Fruit fly (Drosophila melanogaster) whole organism, embryonic: ENCODE data around the gene mRpS7.

ENCODE experiments used
- Ada2b ChIP-seq: fragments of 200-800 bp; sonication (Bioruptor generic); IDR thresholded peaks from 2 replicates; pipeline ENCODE4 v1.3.6; 2022; ENCODE audit warnings: missing biosample characterization, missing genetic modification characterization
- Atf3 ChIP-seq: fragments of 200-800 bp; sonication (Bioruptor generic); optimal IDR thresholded peaks from 3 replicates; lab custom pipeline; 2016; ENCODE audit warnings: missing biosample characterization, missing genetic modification characterization
- Bgb ChIP-seq: fragments of 200-800 bp; sonication (Bioruptor generic); IDR thresholded peaks from 2 replicates; pipeline ENCODE4 v1.3.6; 2022; ENCODE audit warnings: missing biosample characterization, missing genetic modification characterization; ENCODE audit not compliant: partially characterized antibody
- CG10366 ChIP-seq: fragments of 200-800 bp; sonication (Bioruptor generic); IDR thresholded peaks from 2 replicates; pipeline ENCODE4 v1.3.6; 2022; ENCODE audit warnings: missing biosample characterization, missing genetic modification characterization
- CG11560 ChIP-seq: fragments of 200-800 bp; sonication (Bioruptor generic); IDR thresholded peaks from 3 replicates; pipeline ENCODE4 v1.3.6; 2022; ENCODE audit warnings: missing biosample characterization, missing genetic modification characterization
- CG12236 ChIP-seq: fragments of 200-800 bp; sonication (Bioruptor generic); optimal IDR thresholded peaks from 2 replicates; lab custom pipeline; 2016; ENCODE audit warnings: missing biosample characterization, missing genetic modification characterization
- CG13624 ChIP-seq: fragments of 200-800 bp; sonication (Bioruptor generic); optimal IDR thresholded peaks from 2 replicates; lab custom pipeline; 2016; ENCODE audit warnings: missing biosample characterization, missing genetic modification characterization
- CG13894 ChIP-seq: fragments of 200-800 bp; sonication (Bioruptor generic); optimal IDR thresholded peaks from 3 replicates; lab custom pipeline; 2018; ENCODE audit warnings: missing biosample characterization, mild to moderate bottlenecking, missing genetic modification characterization, moderate library complexity
- CG15269 ChIP-seq: fragments of 200-800 bp; sonication (Bioruptor generic); optimal IDR thresholded peaks from 2 replicates; lab custom pipeline; 2018; ENCODE audit warnings: missing biosample characterization, mild to moderate bottlenecking, missing genetic modification characterization, moderate library complexity
- CG1529 ChIP-seq: fragments of 200-800 bp; sonication (Bioruptor generic); optimal IDR thresholded peaks from 3 replicates; lab custom pipeline; 2018; ENCODE audit warnings: missing biosample characterization, missing genetic modification characterization
- CG18262 ChIP-seq: fragments of 200-800 bp; optimal IDR thresholded peaks from 3 replicates; lab custom pipeline; 2019; ENCODE audit warnings: missing biosample characterization, mild to moderate bottlenecking, missing genetic modification characterization, moderate library complexity
- CG2712 ChIP-seq: fragments of 200-800 bp; optimal IDR thresholded peaks from 3 replicates; lab custom pipeline; 2019; ENCODE audit warnings: missing biosample characterization, mild to moderate bottlenecking, missing genetic modification characterization, moderate library complexity
- CG30431 ChIP-seq: fragments of 200-800 bp; sonication (Bioruptor generic); optimal IDR thresholded peaks from 2 replicates; lab custom pipeline; 2017; ENCODE audit warnings: missing biosample characterization, missing genetic modification characterization
- CG31365 ChIP-seq: fragments of 200-800 bp; sonication (Bioruptor generic); optimal IDR thresholded peaks from 2 replicates; lab custom pipeline; 2018; ENCODE audit warnings: missing biosample characterization, mild to moderate bottlenecking, missing genetic modification characterization
- CG34224 ChIP-seq: fragments of 200-800 bp; sonication (Bioruptor generic); IDR thresholded peaks from 3 replicates; pipeline ENCODE4 v1.3.6; 2022; ENCODE audit warnings: missing biosample characterization, missing genetic modification characterization; ENCODE audit not compliant: partially characterized antibody
- CG4424 ChIP-seq: fragments of 200-800 bp; sonication (Bioruptor generic); optimal IDR thresholded peaks from 3 replicates; lab custom pipeline; 2016; ENCODE audit warnings: missing biosample characterization, missing genetic modification characterization
- CG5180 ChIP-seq: fragments of 200-800 bp; sonication (Bioruptor generic); optimal IDR thresholded peaks from 3 replicates; lab custom pipeline; 2017; ENCODE audit warnings: missing biosample characterization, missing genetic modification characterization, mild to moderate bottlenecking, moderate library complexity, missing genetic modification reagents
- CG6272 ChIP-seq: fragments of 200-800 bp; sonication (Bioruptor generic); IDR thresholded peaks from 2 replicates; pipeline ENCODE4 v1.3.6; 2022; ENCODE audit warnings: missing biosample characterization, missing genetic modification characterization
- CG7372 ChIP-seq: fragments of 200-800 bp; sonication (Bioruptor generic); IDR thresholded peaks from 2 replicates; pipeline ENCODE4 v1.3.6; 2022; ENCODE audit warnings: missing biosample characterization, missing genetic modification characterization
- CG8089 ChIP-seq: fragments of 200-800 bp; sonication (Bioruptor generic); optimal IDR thresholded peaks from 3 replicates; lab custom pipeline; 2016; ENCODE audit warnings: missing biosample characterization, missing genetic modification characterization
- CG9932 ChIP-seq: fragments of 200-800 bp; sonication (Bioruptor generic); IDR thresholded peaks from 2 replicates; pipeline ENCODE4 v1.3.6; 2022; ENCODE audit warnings: missing biosample characterization, missing genetic modification characterization
- CTCF ChIP-seq: fragments of 200-800 bp; sonication (Bioruptor generic); optimal IDR thresholded peaks from 2 replicates; lab custom pipeline; 2017; ENCODE audit warnings: missing biosample characterization, mild to moderate bottlenecking, missing genetic modification characterization, moderate library complexity
- D19A ChIP-seq: fragments of 200-800 bp; optimal IDR thresholded peaks from 3 replicates; lab custom pipeline; 2019; ENCODE audit warnings: missing biosample characterization, mild to moderate bottlenecking, missing genetic modification characterization, moderate library complexity
- Dip2 ChIP-seq: fragments of 200-800 bp; sonication (Bioruptor generic); IDR thresholded peaks from 2 replicates; pipeline ENCODE4 v1.3.6; 2022; ENCODE audit warnings: missing biosample characterization, missing genetic modification characterization
- Dp ChIP-seq: fragments of 200-800 bp; sonication (Bioruptor generic); optimal IDR thresholded peaks from 2 replicates; lab custom pipeline; 2018; ENCODE audit warnings: missing biosample characterization, mild to moderate bottlenecking, missing genetic modification characterization, moderate library complexity
- ERR ChIP-seq: fragments of 200-800 bp; sonication (Bioruptor generic); optimal IDR thresholded peaks from 2 replicates; lab custom pipeline; 2016; ENCODE audit warnings: missing biosample characterization, missing genetic modification characterization
- GATAe ChIP-seq: fragments of 200-800 bp; sonication (Bioruptor generic); conservative IDR thresholded peaks from 2 replicates; pipeline ENCODE4 v1.3.6; 2022; ENCODE audit warnings: missing biosample characterization, missing genetic modification characterization
- Gsc ChIP-seq: fragments of 200-800 bp; sonication (Bioruptor generic); IDR thresholded peaks from 2 replicates; pipeline ENCODE4 v1.3.6; 2022; ENCODE audit warnings: missing biosample characterization, missing genetic modification characterization
- HHEX ChIP-seq: fragments of 200-800 bp; sonication (Bioruptor generic); optimal IDR thresholded peaks from 3 replicates; lab custom pipeline; 2017; ENCODE audit warnings: missing biosample characterization, mild to moderate bottlenecking, missing genetic modification characterization, missing genetic modification reagents
- HLHmδ ChIP-seq: fragments of 200-800 bp; sonication (Bioruptor generic); optimal IDR thresholded peaks from 2 replicates; lab custom pipeline; 2018; ENCODE audit warnings: missing biosample characterization, mild to moderate bottlenecking, missing genetic modification characterization, moderate library complexity
- MBD-R2 ChIP-seq: fragments of 200-800 bp; sonication (Bioruptor generic); IDR thresholded peaks from 2 replicates; pipeline ENCODE4 v1.3.6; 2022; ENCODE audit warnings: missing biosample characterization, missing genetic modification characterization
- NFAT ChIP-seq: fragments of 200-800 bp; sonication (Bioruptor generic); IDR thresholded peaks from 2 replicates; pipeline ENCODE4 v1.3.6; 2022; ENCODE audit warnings: missing biosample characterization, missing genetic modification characterization
- Ravus ChIP-seq: fragments of 200-800 bp; sonication (Bioruptor generic); IDR thresholded peaks from 2 replicates; pipeline ENCODE4 v1.3.6; 2022; ENCODE audit warnings: missing biosample characterization, missing genetic modification characterization
- Spps ChIP-seq: fragments of 200-800 bp; sonication (Bioruptor generic); optimal IDR thresholded peaks from 2 replicates; lab custom pipeline; 2018; ENCODE audit warnings: missing biosample characterization, mild to moderate bottlenecking, missing genetic modification characterization
- amos ChIP-seq: fragments of 200-800 bp; sonication (Bioruptor generic); IDR thresholded peaks from 2 replicates; pipeline ENCODE4 v1.3.6; 2022; ENCODE audit warnings: missing biosample characterization, missing genetic modification characterization; ENCODE audit not compliant: partially characterized antibody
- bigmax ChIP-seq: fragments of 200-800 bp; sonication (Bioruptor generic); optimal IDR thresholded peaks from 2 replicates; lab custom pipeline; 2018; ENCODE audit warnings: missing biosample characterization, mild to moderate bottlenecking, missing genetic modification characterization
- crc ChIP-seq: fragments of 200-800 bp; sonication (Bioruptor generic); optimal IDR thresholded peaks from 2 replicates; lab custom pipeline; 2016; ENCODE audit warnings: missing biosample characterization, missing genetic modification characterization
- dimm ChIP-seq: fragments of 200-800 bp; sonication (Bioruptor generic); IDR thresholded peaks from 2 replicates; pipeline ENCODE4 v1.3.6; 2022; ENCODE audit warnings: missing biosample characterization, missing genetic modification characterization
- ham ChIP-seq: fragments of 200-800 bp; sonication (Bioruptor generic); IDR thresholded peaks from 2 replicates; pipeline ENCODE4 v1.3.6; 2022; ENCODE audit warnings: missing biosample characterization, missing genetic modification characterization
- hb ChIP-seq: fragments of 200-800 bp; sonication (Bioruptor generic); IDR thresholded peaks from 3 replicates; pipeline ENCODE4 v1.3.6; 2022; ENCODE audit warnings: missing biosample characterization, missing genetic modification characterization; ENCODE audit not compliant: partially characterized antibody
- lab ChIP-seq: fragments of 200-800 bp; sonication (Bioruptor generic); optimal IDR thresholded peaks from 3 replicates; lab custom pipeline; 2017; ENCODE audit warnings: missing biosample characterization, missing genetic modification characterization, mild to moderate bottlenecking, moderate library complexity, missing genetic modification reagents
- mam ChIP-seq: fragments of 200-800 bp; sonication (Bioruptor generic); optimal IDR thresholded peaks from 3 replicates; lab custom pipeline; 2016; ENCODE audit warnings: missing biosample characterization, missing genetic modification characterization
- org-1 ChIP-seq: fragments of 200-800 bp; sonication (Bioruptor generic); optimal IDR thresholded peaks from 2 replicates; lab custom pipeline; 2017; ENCODE audit warnings: missing biosample characterization, missing genetic modification characterization
- pum ChIP-seq: fragments of 200-800 bp; sonication (Bioruptor generic); optimal IDR thresholded peaks from 2 replicates; lab custom pipeline; 2016; ENCODE audit warnings: missing biosample characterization, missing genetic modification characterization
- ranshi ChIP-seq: fragments of 200-800 bp; sonication (Bioruptor generic); IDR thresholded peaks from 2 replicates; pipeline ENCODE4 v1.3.6; 2022; ENCODE audit warnings: missing biosample characterization, missing genetic modification characterization
- row ChIP-seq: fragments of 200-800 bp; sonication (Bioruptor generic); IDR thresholded peaks from 3 replicates; pipeline ENCODE4 v1.3.6; 2022; ENCODE audit warnings: missing biosample characterization, missing genetic modification characterization
- sr ChIP-seq: fragments of 200-800 bp; sonication (Bioruptor generic); IDR thresholded peaks from 3 replicates; pipeline ENCODE4 v1.3.6; 2022; ENCODE audit warnings: missing biosample characterization, missing genetic modification characterization
- stwl ChIP-seq: fragments of 200-800 bp; sonication (Bioruptor generic); optimal IDR thresholded peaks from 3 replicates; lab custom pipeline; 2018; ENCODE audit warnings: missing biosample characterization, mild to moderate bottlenecking, missing genetic modification characterization, moderate library complexity
- tap ChIP-seq: fragments of 200-800 bp; optimal IDR thresholded peaks from 3 replicates; lab custom pipeline; 2019; ENCODE audit warnings: missing biosample characterization, mild to moderate bottlenecking, missing genetic modification characterization, moderate library complexity
- trh ChIP-seq: fragments of 200-800 bp; sonication (Bioruptor generic); optimal IDR thresholded peaks from 2 replicates; lab custom pipeline; 2016; ENCODE audit warnings: missing biosample characterization, missing genetic modification characterization
- wek ChIP-seq: fragments of 200-800 bp; sonication (Bioruptor generic); optimal IDR thresholded peaks from 3 replicates; lab custom pipeline; 2018; ENCODE audit warnings: missing biosample characterization, mild to moderate bottlenecking, missing genetic modification characterization, moderate library complexity
- zfh1 ChIP-seq: fragments of 200-800 bp; sonication (Bioruptor generic); IDR thresholded peaks from 3 replicates; pipeline ENCODE4 v1.3.6; 2022; ENCODE audit warnings: missing biosample characterization, missing genetic modification characterization

mRpS7 gene

DNA sequence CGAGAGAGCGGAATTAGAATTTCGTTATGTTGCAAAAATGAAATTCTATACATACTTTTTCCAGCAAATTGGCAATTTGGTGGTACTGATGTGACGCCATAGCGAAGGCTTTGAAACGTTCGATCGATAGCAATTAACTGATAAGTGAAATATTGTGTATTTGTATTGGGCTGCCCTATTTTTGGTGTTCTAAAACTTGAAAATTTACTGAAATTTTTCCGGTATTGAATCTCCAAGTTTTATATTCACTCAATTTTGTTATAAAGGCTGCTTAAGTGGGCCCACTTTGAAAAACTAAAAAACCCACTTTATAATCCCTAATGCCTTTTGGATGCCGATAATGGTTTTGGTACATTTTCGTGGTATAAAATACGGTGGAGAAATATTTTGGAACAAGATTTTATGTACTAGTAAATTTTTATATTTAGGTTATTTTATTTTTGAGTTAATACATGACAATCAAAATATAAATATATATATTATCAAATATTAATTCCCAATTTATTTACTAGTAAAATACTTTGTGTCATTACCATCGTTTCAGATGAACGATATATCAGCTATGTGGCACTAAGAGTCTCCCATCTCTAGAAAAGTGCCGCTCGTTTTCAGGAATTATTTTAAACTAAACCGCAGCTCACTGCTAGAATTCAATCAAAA lies 23.9 kb upstream of the mRpS7 start, which contains the start of the genes Cand1 and pim (continued):
- TF ChIP-seq hb (GFP tag; lab: Robert Waterston, UW) = no peak
- TF ChIP-seq tap = no peak
- TF ChIP-seq CG7372 (GFP tag; lab: Robert Waterston, UW) = no peak
- TF ChIP-seq CG9932 (GFP tag; lab: Robert Waterston, UW) = peak; percentile 52; the same call in 1 of the 2 replicates
- TF ChIP-seq CG5180 (GFP tag; lab: Kevin White, UChicago) = no peak
- no peak for TF ChIP-seq mam (GFP tag; lab: Kevin White, UChicago)
- TF ChIP-seq CG6272 (GFP tag; lab: Robert Waterston, UW) = no peak
- peak; percentile 63 for TF ChIP-seq CG2712 (tag; lab: Kevin White, UChicago)
- TF ChIP-seq CG15269 (tag; lab: Kevin White, UChicago) = no peak
- TF ChIP-seq CG4424 (GFP tag; lab: Kevin White, UChicago) = no peak
- TF ChIP-seq trh (GFP tag; lab: Kevin White, UChicago) = no peak
- TF ChIP-seq D19A (tag; lab: Kevin White, UChicago) = peak; percentile 5
- no peak for TF ChIP-seq CG12236 (GFP tag; lab: Kevin White, UChicago)
- no peak for TF ChIP-seq Spps (tag; lab: Kevin White, UChicago)
- no peak for TF ChIP-seq crc (GFP tag; lab: Kevin White, UChicago)
- peak; percentile 71 for TF ChIP-seq amos
- TF ChIP-seq stwl (tag; lab: Kevin White, UChicago) = peak; percentile 42
- TF ChIP-seq dimm (GFP tag; lab: Robert Waterston, UW) = no peak
- no peak for TF ChIP-seq pum (GFP tag; lab: Kevin White, UChicago)
- TF ChIP-seq bigmax = no peak
- TF ChIP-seq ranshi (GFP tag; lab: Robert Waterston, UW) = no peak
- no peak for TF ChIP-seq HLHmδ (GFP tag; lab: Kevin White, UChicago)
- no peak for TF ChIP-seq CG30431 (GFP tag; lab: Kevin White, UChicago)
- TF ChIP-seq CG18262 (tag; lab: Kevin White, UChicago) = peak; percentile 23
- TF ChIP-seq CG8089 = no peak
- no peak for TF ChIP-seq lab (GFP tag; lab: Kevin White, UChicago)
- TF ChIP-seq CG11560 (tag; lab: Robert Waterston, UW) = no peak
- TF ChIP-seq Ravus (GFP tag; lab: Robert Waterston, UW) = no peak
- TF ChIP-seq CTCF (GFP tag; lab: Kevin White, UChicago) = no peak
- no peak for TF ChIP-seq Gsc (GFP tag; lab: Robert Waterston, UW)
- peak; percentile 78 for TF ChIP-seq row (GFP tag; lab: Robert Waterston, UW)
- TF ChIP-seq CG13894 (tag; lab: Kevin White, UChicago) = no peak
- no peak for TF ChIP-seq CG1529
- TF ChIP-seq CG34224 (GFP tag; lab: Robert Waterston, UW) = peak; percentile 71; the same call in 2 of the 3 replicates
- TF ChIP-seq MBD-R2 (GFP tag; lab: Robert Waterston, UW) = peak; percentile 28; the same call in 1 of the 2 replicates
- no peak for TF ChIP-seq wek (GFP tag; lab: Kevin White, UChicago)
- no peak for TF ChIP-seq Dip2
- no peak for TF ChIP-seq GATAe
- TF ChIP-seq NFAT (GFP tag; lab: Robert Waterston, UW) = no peak
- no peak for TF ChIP-seq ERR (GFP tag; lab: Kevin White, UChicago)
- no peak for TF ChIP-seq Atf3 (GFP tag; lab: Kevin White, UChicago)
- TF ChIP-seq CG31365 (tag; lab: Kevin White, UChicago) = no peak
- no peak for TF ChIP-seq HHEX (GFP tag; lab: Kevin White, UChicago)
- TF ChIP-seq org-1 (GFP tag; lab: Kevin White, UChicago) = no peak
- TF ChIP-seq Ada2b = no peak
- no peak for TF ChIP-seq CG10366 (GFP tag; lab: Robert Waterston, UW)
- TF ChIP-seq CG13624 (GFP tag; lab: Kevin White, UChicago) = no peak
- TF ChIP-seq ham (GFP tag; lab: Robert Waterston, UW) = no peak
- no peak for TF ChIP-seq sr (GFP tag; lab: Robert Waterston, UW)
- TF ChIP-seq zfh1 (GFP tag; lab: Robert Waterston, UW) = no peak
- TF ChIP-seq Dp = peak; percentile 77
- peak; percentile 65 for TF ChIP-seq Bgb (GFP tag; lab: Robert Waterston, UW)
